Worm (Caenorhabditis elegans) whole organism, L2 larva: Measurements from ENCODE around the gene ZK596.2.

Source experiments
- C34F6.9 ChIP-seq: fragments of 150-350 bp; optimal IDR thresholded peaks from 2 replicates; lab custom pipeline; 2014; ENCODE audit warnings: missing biosample characterization, missing genetic modification characterization
- F13H6.1 ChIP-seq: sonication (generic microtip); optimal IDR thresholded peaks from 2 replicates; lab custom pipeline; 2016; ENCODE audit warnings: missing genetic modification characterization, missing compliant biosample characterization
- R02D3.7 ChIP-seq: fragments of 150-350 bp; optimal IDR thresholded peaks from 2 replicates; lab custom pipeline; 2014; ENCODE audit warnings: missing biosample characterization, missing genetic modification characterization
- Y55F3AM.14 ChIP-seq: fragments of 200-800 bp; sonication (Bioruptor generic); optimal IDR thresholded peaks from 2 replicates; lab custom pipeline; 2018; ENCODE audit warnings: mild to moderate bottlenecking, missing genetic modification characterization, missing compliant biosample characterization
- ZK546.5 ChIP-seq: sonication (generic microtip); optimal IDR thresholded peaks from 2 replicates; lab custom pipeline; 2017; ENCODE audit warnings: missing biosample characterization, missing genetic modification characterization
- alr-1 ChIP-seq: fragments of 150-350 bp; optimal IDR thresholded peaks from 2 replicates; lab custom pipeline; 2014; ENCODE audit warnings: missing biosample characterization, missing genetic modification characterization
- ama-1 ChIP-seq: fragments of 150-350 bp; optimal IDR thresholded peaks from 2 replicates; lab custom pipeline; 2018; ENCODE audit warnings: inconsistent platforms
- blmp-1 ChIP-seq: sonication (generic microtip); optimal IDR thresholded peaks from 2 replicates; lab custom pipeline; 2017; ENCODE audit warnings: missing genetic modification characterization, mild to moderate bottlenecking, missing compliant biosample characterization, antibody characterized with exemption, moderate library complexity; ENCODE audit not compliant: insufficient read depth
- crh-2 ChIP-seq: sonication (generic microtip); optimal IDR thresholded peaks from 2 replicates; lab custom pipeline; 2017; ENCODE audit warnings: missing biosample characterization, missing genetic modification characterization
- egl-27 ChIP-seq: sonication (generic microtip); optimal IDR thresholded peaks from 3 replicates; lab custom pipeline; 2017; ENCODE audit warnings: missing biosample characterization, missing genetic modification reagents, missing genetic modification characterization
- elt-1 ChIP-seq: fragments of 150-350 bp; optimal IDR thresholded peaks from 2 replicates; lab custom pipeline; 2014; ENCODE audit warnings: missing biosample characterization, missing genetic modification characterization
- fos-1 ChIP-seq: fragments of 150-350 bp; optimal IDR thresholded peaks from 2 replicates; lab custom pipeline; 2014; ENCODE audit warnings: missing biosample characterization, missing genetic modification characterization
- gmeb-1 ChIP-seq: fragments of 150-350 bp; optimal IDR thresholded peaks from 2 replicates; lab custom pipeline; 2014; ENCODE audit warnings: missing biosample characterization, missing genetic modification characterization
- lin-13 ChIP-seq: fragments of 150-350 bp; optimal IDR thresholded peaks from 2 replicates; lab custom pipeline; 2014; ENCODE audit warnings: missing biosample characterization, missing genetic modification reagents, missing genetic modification characterization
- lin-39 ChIP-seq: fragments of 150-350 bp; optimal IDR thresholded peaks from 2 replicates; lab custom pipeline; 2014; ENCODE audit warnings: missing biosample characterization, missing genetic modification reagents, missing genetic modification characterization
- lsy-2 ChIP-seq, 2 experiments: fragments of 150-350 bp in 1 of 2; sonication (generic microtip) in 1 of 2; optimal IDR thresholded peaks; 2 replicates each; lab custom pipeline; 2014 to 2017; ENCODE audit warnings: missing biosample characterization in 2 of 2, missing genetic modification characterization in 2 of 2
- mbf-1 ChIP-seq: sonication (generic microtip); optimal IDR thresholded peaks from 2 replicates; lab custom pipeline; 2017; ENCODE audit warnings: missing biosample characterization, missing genetic modification characterization
- mdl-1 ChIP-seq, 2 experiments: fragments of 150-350 bp in 1 of 2; sonication (generic microtip) in 1 of 2; optimal IDR thresholded peaks; 2 replicates each; lab custom pipeline; 2017; ENCODE audit warnings: missing biosample characterization in 2 of 2, missing genetic modification characterization in 2 of 2
- nhr-10 ChIP-seq: sonication (generic microtip); optimal IDR thresholded peaks from 2 replicates; lab custom pipeline; 2017; ENCODE audit warnings: missing biosample characterization, missing genetic modification characterization
- nhr-11 ChIP-seq: fragments of 150-350 bp; optimal IDR thresholded peaks from 2 replicates; lab custom pipeline; 2014; ENCODE audit warnings: missing biosample characterization, missing genetic modification characterization
- nhr-12 ChIP-seq: fragments of 150-350 bp; optimal IDR thresholded peaks from 2 replicates; lab custom pipeline; 2014; ENCODE audit warnings: missing biosample characterization, missing genetic modification characterization
- nhr-21 ChIP-seq: fragments of 150-350 bp; optimal IDR thresholded peaks from 2 replicates; lab custom pipeline; 2014; ENCODE audit warnings: missing biosample characterization, missing genetic modification characterization
- nhr-25 ChIP-seq: fragments of 150-350 bp; sonication (generic microtip); optimal IDR thresholded peaks from 3 replicates; lab custom pipeline; 2014; ENCODE audit warnings: missing biosample characterization, missing genetic modification characterization
- nhr-77 ChIP-seq: fragments of 150-350 bp; optimal IDR thresholded peaks from 2 replicates; lab custom pipeline; 2014; ENCODE audit warnings: missing biosample characterization, missing genetic modification characterization
- peb-1 ChIP-seq: fragments of 150-350 bp; optimal IDR thresholded peaks from 2 replicates; lab custom pipeline; 2014; ENCODE audit warnings: missing biosample characterization, missing genetic modification characterization
- sem-4 ChIP-seq: fragments of 150-350 bp; optimal IDR thresholded peaks from 2 replicates; lab custom pipeline; 2014; ENCODE audit warnings: missing biosample characterization, missing genetic modification reagents, missing genetic modification characterization
- sma-3 ChIP-seq: sonication (generic microtip); optimal IDR thresholded peaks from 2 replicates; lab custom pipeline; 2016; ENCODE audit warnings: missing genetic modification reagents, missing genetic modification characterization, missing compliant biosample characterization
- sma-9 ChIP-seq, 2 experiments: fragments of 150-350 bp in 1 of 2; sonication (generic microtip) in 1 of 2; optimal IDR thresholded peaks; 2 replicates each; lab custom pipeline; 2014 to 2016; ENCODE audit warnings: missing genetic modification characterization in 2 of 2, mild to moderate bottlenecking in 1 of 2, missing biosample characterization in 1 of 2, missing compliant biosample characterization in 1 of 2, missing genetic modification reagents in 1 of 2, moderate library complexity in 1 of 2
- unc-55 ChIP-seq: fragments of 150-350 bp; sonication (generic microtip); optimal IDR thresholded peaks from 3 replicates; lab custom pipeline; 2014; ENCODE audit warnings: missing biosample characterization, missing genetic modification reagents, missing genetic modification characterization
- unc-62 ChIP-seq: fragments of 150-350 bp; optimal IDR thresholded peaks from 2 replicates; lab custom pipeline; 2014; ENCODE audit warnings: missing biosample characterization, missing genetic modification reagents, missing genetic modification characterization
- ztf-1 ChIP-seq: fragments of 200-800 bp; sonication (Bioruptor generic); conservative IDR thresholded peaks from 2 replicates; pipeline ENCODE4 v1.3.6; 2022; ENCODE audit warnings: missing genetic modification characterization, missing compliant biosample characterization
- ztf-11 ChIP-seq: sonication (generic microtip); optimal IDR thresholded peaks from 2 replicates; lab custom pipeline; 2017; ENCODE audit warnings: missing biosample characterization, missing genetic modification characterization
- ztf-4 ChIP-seq: fragments of 150-350 bp; optimal IDR thresholded peaks from 2 replicates; lab custom pipeline; 2014; ENCODE audit warnings: missing biosample characterization, missing genetic modification characterization

ZK596.2 gene

DNA sequence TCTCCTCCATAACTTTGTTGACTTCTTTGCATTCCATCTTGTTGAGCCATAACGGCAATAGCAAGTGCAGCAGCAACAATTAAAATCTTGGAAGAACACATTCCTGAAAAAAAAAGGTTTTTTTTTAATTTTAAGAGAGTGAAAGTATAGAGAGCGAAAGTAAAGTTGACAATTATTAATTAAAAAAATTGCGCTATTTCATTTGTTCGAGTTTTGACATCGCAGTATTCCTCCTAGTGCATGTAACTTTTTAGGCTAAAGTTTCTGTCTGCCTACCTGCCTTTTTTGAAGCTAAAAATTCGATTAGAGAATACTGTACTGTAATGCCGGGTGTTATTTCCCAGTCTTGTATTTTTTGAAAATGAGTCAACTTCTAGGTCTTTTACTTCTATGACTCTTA is 17.1 kb downstream of the ZK596.2 start, which contains the start of gene srlf-12:
Gene srlf-12, minus strand, starts transcription at position 101 of the 400 bp plus-strand sequence.
- no peak for TF ChIP-seq peb-1 (tag; lab: Kevin White, UChicago)
- TF ChIP-seq nhr-77: no peak
- no peak for TF ChIP-seq egl-27
- TF ChIP-seq nhr-12 (tag; lab: Kevin White, UChicago): no peak
- TF ChIP-seq nhr-25 (tag; lab: Kevin White, UChicago): no peak
- TF ChIP-seq unc-55 (GFP tag; lab: Kevin White, UChicago): no peak
- no peak for TF ChIP-seq gmeb-1 (tag; lab: Kevin White, UChicago)
- TF ChIP-seq lin-13 (GFP tag; lab: Kevin White, UChicago): no peak
- no peak for TF ChIP-seq nhr-21 (tag; lab: Kevin White, UChicago)
- TF ChIP-seq sem-4 (tag; lab: Kevin White, UChicago): no peak
- TF ChIP-seq, all 48 proteins: peak for 0

DNA sequence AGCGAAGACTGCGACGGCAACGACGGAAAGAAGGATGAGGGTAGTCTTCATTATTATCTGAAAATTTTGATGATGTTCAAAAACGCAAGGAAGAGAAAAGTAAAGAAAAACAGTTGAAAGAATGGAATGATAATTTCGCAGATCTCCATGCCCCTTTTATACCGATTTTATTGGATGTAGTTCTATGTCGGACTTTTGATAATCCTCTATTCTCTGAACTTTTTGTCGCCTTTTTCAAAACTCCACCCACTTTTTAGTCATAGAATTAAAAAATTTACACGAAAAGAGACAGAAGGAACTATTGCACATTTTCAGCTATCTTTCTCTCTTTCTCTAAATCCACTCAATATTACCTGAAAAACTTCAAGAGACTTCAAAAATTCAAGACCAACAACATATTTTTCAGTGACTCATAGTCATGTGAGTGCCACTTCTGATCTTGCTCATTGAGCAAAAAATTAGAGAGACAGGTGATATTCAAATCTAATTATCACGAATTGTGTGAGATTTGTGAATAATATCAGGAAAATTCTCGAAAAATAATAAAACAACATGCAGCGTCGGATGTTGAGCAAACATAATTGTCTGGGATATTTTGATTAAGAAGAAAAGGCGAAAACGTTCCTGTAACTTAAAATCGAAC is 19.2 kb downstream of the ZK596.2 start, which contains the start of gene F13E9.15:
Gene F13E9.15, minus strand, starts transcription at position 51 of the 643 bp plus-strand sequence.
- TF ChIP-seq crh-2 (no peak), unc-55 (GFP tag; lab: Kevin White, UChicago) (no peak)
- TF ChIP-seq, all 48 proteins: peak for 0

ce11 chrIV:10887285-10887684 is 21.8 kb downstream of the ZK596.2 start, which contains the start of gene F13E9.16:
Gene F13E9.16, minus strand, starts transcription at chrIV:10887385.
- TF ChIP-seq R02D3.7: no peak
- no peak for TF ChIP-seq mbf-1 (tag; lab: Kevin White, UChicago)
- no peak for TF ChIP-seq egl-27
- no peak for TF ChIP-seq sem-4 (tag; lab: Kevin White, UChicago)
- TF ChIP-seq nhr-77: no peak
- no peak for TF ChIP-seq nhr-10
- no peak for TF ChIP-seq elt-1 (tag; lab: Kevin White, UChicago)
- no peak for TF ChIP-seq sma-9 (GFP tag; optimal IDR thresholded peaks at IDR 0.05; lab: Kevin White, UChicago)
- no peak for TF ChIP-seq sma-9 (tag; optimal IDR thresholded peaks at IDR 0.05; lab: Kevin White, UChicago)
- TF ChIP-seq unc-62 (GFP tag; lab: Kevin White, UChicago): no peak
- no peak for TF ChIP-seq ama-1 (lab: Kevin White, UChicago)
- TF ChIP-seq Y55F3AM.14: no peak
- TF ChIP-seq nhr-21 (tag; lab: Kevin White, UChicago): no peak
- TF ChIP-seq ZK546.5 (tag; lab: Kevin White, UChicago): no peak
- no peak for TF ChIP-seq ztf-1 (GFP tag; lab: Robert Waterston, UW)
- TF ChIP-seq sma-3 (GFP tag; lab: Kevin White, UChicago): no peak
- no peak for TF ChIP-seq ztf-4

ce11 chrIV:10885915-10886314 is 23.2 kb downstream of the ZK596.2 start, which contains the start of gene srlf-11:
Gene srlf-11, minus strand, starts transcription at chrIV:10886015.
- TF ChIP-seq mbf-1 (tag; lab: Kevin White, UChicago): no peak
- TF ChIP-seq sma-9 (GFP tag; optimal IDR thresholded peaks at IDR 0.05; lab: Kevin White, UChicago): no peak
- TF ChIP-seq sma-9 (tag; optimal IDR thresholded peaks at IDR 0.05; lab: Kevin White, UChicago): no peak
- TF ChIP-seq lin-13 (GFP tag; lab: Kevin White, UChicago): no peak
- TF ChIP-seq mdl-1 (tag; optimal IDR thresholded peaks at IDR 0.05; lab: Kevin White, UChicago): no peak
- TF ChIP-seq gmeb-1 (tag; lab: Kevin White, UChicago): no peak
- TF ChIP-seq R02D3.7: no peak
- TF ChIP-seq nhr-11: no peak
- TF ChIP-seq C34F6.9 (tag; lab: Kevin White, UChicago): no peak
- no peak for TF ChIP-seq egl-27
- no peak for TF ChIP-seq alr-1 (tag; lab: Kevin White, UChicago)
- no peak for TF ChIP-seq ztf-4
- no peak for TF ChIP-seq lin-39 (tag; lab: Kevin White, UChicago)
- TF ChIP-seq fos-1 (tag; lab: Kevin White, UChicago): no peak
- no peak for TF ChIP-seq ztf-11 (tag; lab: Kevin White, UChicago)
- no peak for TF ChIP-seq nhr-10
- no peak for TF ChIP-seq blmp-1 (tag; lab: Kevin White, UChicago)
- TF ChIP-seq lsy-2 (tag; optimal IDR thresholded peaks at IDR 0.05; lab: Kevin White, UChicago): no peak

- no peak for TF ChIP-seq ama-1 (lab: Kevin White, UChicago)
- TF ChIP-seq mdl-1 (tag; optimal IDR thresholded peaks at IDR 0.05; lab: Kevin White, UChicago): no peak
- no peak for TF ChIP-seq F13H6.1 (tag; lab: Kevin White, UChicago)
Observed at ce11 chrIV:10884263-10884662, 24.8 kb downstream of the ZK596.2 start, which contains the start of gene F13E9.5. Gene F13E9.5, minus strand, starts transcription at chrIV:10884363.
